Worm (Caenorhabditis elegans) whole organism, mixed stage, embryonic: ENCODE measurements around the gene rabn-5.

ENCODE experiments used
- M03D4.4 ChIP-seq: sonication (generic microtip); optimal IDR thresholded peaks from 2 replicates; lab custom pipeline; 2017; ENCODE audit warnings: mild to moderate bottlenecking, missing genetic modification characterization, missing compliant biosample characterization
- bed-3 ChIP-seq: fragments of 200-800 bp; sonication (Bioruptor generic); optimal IDR thresholded peaks from 3 replicates; lab custom pipeline; 2018; ENCODE audit warnings: mild to moderate bottlenecking, missing genetic modification characterization, moderate library complexity, missing compliant biosample characterization
- blmp-1 ChIP-seq: fragments of 150-350 bp; optimal IDR thresholded peaks from 2 replicates; lab custom pipeline; 2014; ENCODE audit warnings: missing biosample characterization, missing genetic modification characterization
- ceh-43 ChIP-seq: fragments of 200-800 bp; sonication (Bioruptor generic); optimal IDR thresholded peaks from 2 replicates; lab custom pipeline; 2018; ENCODE audit warnings: mild to moderate bottlenecking, missing genetic modification characterization, moderate library complexity, missing compliant biosample characterization
- ceh-83 ChIP-seq: fragments of 200-800 bp; sonication (Bioruptor generic); optimal IDR thresholded peaks from 2 replicates; lab custom pipeline; 2018; ENCODE audit warnings: mild to moderate bottlenecking, missing genetic modification characterization, missing compliant biosample characterization
- ces-1 ChIP-seq: fragments of 150-350 bp; optimal IDR thresholded peaks from 2 replicates; lab custom pipeline; 2014; ENCODE audit warnings: missing biosample characterization, missing genetic modification reagents, missing genetic modification characterization
- cnd-1 ChIP-seq: fragments of 200-800 bp; sonication (Bioruptor generic); optimal IDR thresholded peaks from 2 replicates; lab custom pipeline; 2018; ENCODE audit warnings: mild to moderate bottlenecking, missing genetic modification characterization, missing compliant biosample characterization
- elt-1 ChIP-seq: sonication (generic microtip); optimal IDR thresholded peaks from 2 replicates; lab custom pipeline; 2017; ENCODE audit warnings: missing genetic modification characterization, mild to moderate bottlenecking, missing compliant biosample characterization, antibody characterized with exemption, moderate library complexity, borderline replicate concordance; ENCODE audit not compliant: insufficient read depth
- ham-2 ChIP-seq: fragments of 200-800 bp; sonication (Bioruptor generic); optimal IDR thresholded peaks from 2 replicates; lab custom pipeline; 2018; ENCODE audit warnings: mild to moderate bottlenecking, missing genetic modification characterization, missing compliant biosample characterization
- hlh-1 ChIP-seq: fragments of 150-350 bp; optimal IDR thresholded peaks from 2 replicates; lab custom pipeline; 2014; ENCODE audit warnings: missing biosample characterization, missing genetic modification reagents, missing genetic modification characterization
- lin-13 ChIP-seq: fragments of 150-350 bp; optimal IDR thresholded peaks from 2 replicates; lab custom pipeline; 2014; ENCODE audit warnings: missing biosample characterization, missing genetic modification characterization
- mab-5 ChIP-seq: fragments of 150-350 bp; optimal IDR thresholded peaks from 2 replicates; lab custom pipeline; 2014; ENCODE audit warnings: missing biosample characterization, missing genetic modification characterization
- mep-1 ChIP-seq: fragments of 150-350 bp; optimal IDR thresholded peaks from 2 replicates; lab custom pipeline; 2017; ENCODE audit warnings: missing biosample characterization, missing genetic modification reagents, missing genetic modification characterization, inconsistent platforms
- mls-2 ChIP-seq: sonication (generic microtip); optimal IDR thresholded peaks from 2 replicates; lab custom pipeline; 2016; ENCODE audit warnings: mild to moderate bottlenecking, missing genetic modification characterization, moderate library complexity, missing compliant biosample characterization
- nhr-12 ChIP-seq: fragments of 150-350 bp; optimal IDR thresholded peaks from 2 replicates; lab custom pipeline; 2014; ENCODE audit warnings: missing biosample characterization, missing genetic modification characterization
- nhr-28 ChIP-seq: fragments of 150-350 bp; optimal IDR thresholded peaks from 2 replicates; lab custom pipeline; 2014; ENCODE audit warnings: missing biosample characterization, missing genetic modification characterization
- nhr-76 ChIP-seq: sonication (generic microtip); optimal IDR thresholded peaks from 2 replicates; lab custom pipeline; 2017; ENCODE audit warnings: missing biosample characterization, missing genetic modification characterization
- sem-2 ChIP-seq: fragments of 200-800 bp; sonication (Bioruptor generic); optimal IDR thresholded peaks from 2 replicates; lab custom pipeline; 2018; ENCODE audit warnings: mild to moderate bottlenecking, missing genetic modification characterization, missing compliant biosample characterization
- sptf-1 ChIP-seq: sonication (generic microtip); optimal IDR thresholded peaks from 2 replicates; lab custom pipeline; 2017; ENCODE audit warnings: mild to moderate bottlenecking, missing genetic modification characterization, moderate library complexity, missing compliant biosample characterization
- tbx-8 ChIP-seq: fragments of 200-800 bp; sonication (Bioruptor generic); optimal IDR thresholded peaks from 2 replicates; lab custom pipeline; 2018; ENCODE audit warnings: mild to moderate bottlenecking, missing genetic modification characterization, moderate library complexity, missing compliant biosample characterization
- unc-39 ChIP-seq: fragments of 150-350 bp; optimal IDR thresholded peaks from 2 replicates; lab custom pipeline; 2014; ENCODE audit warnings: missing biosample characterization, missing genetic modification characterization
- unc-62 ChIP-seq: fragments of 150-350 bp; optimal IDR thresholded peaks from 2 replicates; lab custom pipeline; 2014; ENCODE audit warnings: missing biosample characterization, missing genetic modification reagents, missing genetic modification characterization
- zip-8 ChIP-seq: fragments of 150-350 bp; optimal IDR thresholded peaks from 2 replicates; lab custom pipeline; 2014; ENCODE audit warnings: missing biosample characterization, missing genetic modification characterization
- ztf-11 ChIP-seq: fragments of 150-350 bp; optimal IDR thresholded peaks from 2 replicates; lab custom pipeline; 2014; ENCODE audit warnings: missing biosample characterization, missing genetic modification characterization

Gene rabn-5

ce11 chrIII:5864270-5864669, at the start of gene rabn-5:
Gene rabn-5 (plus strand): TSS chrIII:5864553.
- TF ChIP-seq sptf-1 (tag; lab: Kevin White, UChicago) (no peak), bed-3 (GFP tag; lab: Kevin White, UChicago) (no peak), ztf-11 (tag; lab: Kevin White, UChicago) (no peak), elt-1 (tag; lab: Kevin White, UChicago) (no peak), ces-1 (GFP tag; lab: Kevin White, UChicago) (peak; percentile 80)

ce11 chrIII:5814799-5815198, 49.6 kb upstream of the rabn-5 start, which contains the start of gene R12B2.7:
Gene R12B2.7 (plus strand): TSS chrIII:5815045.
- TF ChIP-seq zip-8 (tag; lab: Kevin White, UChicago) (no peak), mep-1 (tag; lab: Kevin White, UChicago) (no peak), hlh-1 (tag; lab: Kevin White, UChicago) (no peak), lin-13 (tag; lab: Kevin White, UChicago) (peak; percentile 13), ceh-83 (GFP tag; lab: Kevin White, UChicago) (no peak), blmp-1 (tag; lab: Kevin White, UChicago) (no peak), unc-62 (GFP tag; lab: Kevin White, UChicago) (no peak)
- TF ChIP-seq, all 35 proteins: peak for 1

- TF ChIP-seq nhr-12 (tag; lab: Kevin White, UChicago): no peak
- TF ChIP-seq ham-2: no peak
- no peak for TF ChIP-seq cnd-1 (tag; lab: Kevin White, UChicago)
- TF ChIP-seq sptf-1 (tag; lab: Kevin White, UChicago): no peak
Measured at ce11 chrIII:5815932-5816331, 48.4 kb upstream of the rabn-5 start, which contains the start of gene sma-4. Gene sma-4 (plus strand): TSS chrIII:5816232.

ce11 chrIII:5822816-5823215, 41.5 kb upstream of the rabn-5 start:
- TF ChIP-seq lin-13 (tag; lab: Kevin White, UChicago) (no peak), mab-5 (tag; lab: Kevin White, UChicago) (no peak), ceh-83 (GFP tag; lab: Kevin White, UChicago) (no peak), tbx-8 (GFP tag; lab: Kevin White, UChicago) (no peak), ces-1 (GFP tag; lab: Kevin White, UChicago) (peak; percentile 58)

ce11 chrIII:5823617-5824016, 40.7 kb upstream of the rabn-5 start, which contains the start of gene R12B2.8:
Gene R12B2.8 (plus strand): TSS chrIII:5823917.
- TF ChIP-seq mls-2 (tag; lab: Kevin White, UChicago) (no peak), bed-3 (GFP tag; lab: Kevin White, UChicago) (no peak), M03D4.4 (tag; lab: Kevin White, UChicago) (no peak), nhr-28 (tag; lab: Kevin White, UChicago) (no peak), unc-39 (no peak), ceh-43 (GFP tag; lab: Kevin White, UChicago) (no peak), unc-62 (GFP tag; lab: Kevin White, UChicago) (no peak), ceh-83 (GFP tag; lab: Kevin White, UChicago) (no peak), blmp-1 (tag; lab: Kevin White, UChicago) (no peak), sem-2 (GFP tag; lab: Kevin White, UChicago) (no peak), nhr-76 (tag; lab: Kevin White, UChicago) (no peak), hlh-1 (tag; lab: Kevin White, UChicago) (no peak), zip-8 (tag; lab: Kevin White, UChicago) (no peak), mab-5 (tag; lab: Kevin White, UChicago) (no peak)

- peak; percentile 15 for TF ChIP-seq unc-62 (GFP tag; lab: Kevin White, UChicago)
- TF ChIP-seq elt-1 (tag; lab: Kevin White, UChicago): no peak
Measured at ce11 chrIII:5824450-5824972, 39.8 kb upstream of the rabn-5 start.

ce11 chrIII:5826895-5827437, 37.4 kb upstream of the rabn-5 start:
- TF ChIP-seq sem-2 (GFP tag; lab: Kevin White, UChicago): no peak
- TF ChIP-seq ces-1 (GFP tag; lab: Kevin White, UChicago): peak; percentile 88
- TF ChIP-seq, all 35 proteins: peak for 1
